Worm (Caenorhabditis elegans) whole organism, L1 larva: ENCODE data around the gene cyp-25A1.

Experiments
- aha-1 ChIP-seq: fragments of 150-350 bp; optimal IDR thresholded peaks from 2 replicates; lab custom pipeline; 2014; ENCODE audit warnings: missing biosample characterization, missing genetic modification characterization
- aly-2 ChIP-seq: fragments of 150-350 bp; optimal IDR thresholded peaks from 2 replicates; lab custom pipeline; 2014; ENCODE audit warnings: missing biosample characterization, missing genetic modification characterization
- ama-1 ChIP-seq: fragments of 150-350 bp; optimal IDR thresholded peaks from 2 replicates; lab custom pipeline; 2014
- grh-1 ChIP-seq: fragments of 200-800 bp; sonication (Bioruptor generic); IDR thresholded peaks from 2 replicates; pipeline ENCODE4 v1.3.6; 2022; ENCODE audit warnings: missing genetic modification reagents, missing genetic modification characterization, missing compliant biosample characterization
- lin-13 ChIP-seq: fragments of 150-350 bp; optimal IDR thresholded peaks from 2 replicates; lab custom pipeline; 2014; ENCODE audit warnings: missing biosample characterization, missing genetic modification reagents, missing genetic modification characterization
- lir-3 ChIP-seq: sonication (generic microtip); optimal IDR thresholded peaks from 2 replicates; lab custom pipeline; 2016; ENCODE audit warnings: mild to moderate bottlenecking, missing genetic modification characterization, moderate library complexity, missing compliant biosample characterization; ENCODE audit not compliant: poor library complexity
- nhr-11 ChIP-seq: fragments of 150-350 bp; optimal IDR thresholded peaks from 2 replicates; lab custom pipeline; 2014; ENCODE audit warnings: missing biosample characterization, missing genetic modification characterization
- nhr-237 ChIP-seq: fragments of 150-350 bp; optimal IDR thresholded peaks from 2 replicates; lab custom pipeline; 2014; ENCODE audit warnings: missing biosample characterization, missing genetic modification characterization
- ztf-11 ChIP-seq, 2 experiments: sonication (generic microtip); optimal IDR thresholded peaks; 2 replicates each; lab custom pipeline; 2016 to 2017; ENCODE audit warnings: missing genetic modification characterization in 2 of 2, missing biosample characterization in 1 of 2, missing compliant biosample characterization in 1 of 2

DNA sequence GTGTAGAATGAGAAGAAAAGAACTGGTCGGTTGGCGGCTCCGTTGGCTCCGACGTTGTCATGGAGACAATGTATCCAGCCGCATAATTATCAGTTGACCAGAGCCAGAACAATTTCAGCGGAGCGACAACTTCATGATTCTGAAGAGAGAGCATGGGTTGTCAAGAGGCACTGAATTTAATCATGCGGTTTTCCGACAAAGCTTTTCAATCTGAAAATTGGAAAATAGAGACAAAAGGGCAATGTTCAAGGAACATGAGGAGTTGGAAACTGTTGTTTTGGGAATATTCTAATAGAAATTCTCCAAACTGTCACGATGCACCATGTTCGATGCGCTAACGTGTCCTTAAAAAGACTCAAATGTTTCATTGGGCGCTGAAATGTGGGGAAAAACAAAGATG is 28.0 kb upstream of the cyp-25A1 start, which contains the start of gene xbx-5:
- TF ChIP-seq aly-2 (tag; lab: Kevin White, UChicago) (no peak), ztf-11 (tag; optimal IDR thresholded peaks at IDR 0.05; lab: Kevin White, UChicago) (no peak), aha-1 (tag; lab: Kevin White, UChicago) (no peak), nhr-11 (no peak), lin-13 (GFP tag; lab: Kevin White, UChicago) (no peak), nhr-237 (tag; lab: Kevin White, UChicago) (no peak), lir-3 (tag; lab: Kevin White, UChicago) (no peak), grh-1 (GFP tag; lab: Robert Waterston, UW) (no peak), ama-1 (lab: Kevin White, UChicago) (no peak)
